Worm (Caenorhabditis elegans) whole organism, early embryonic: ENCODE results near the gene copb-1.

Experiments
- B0310.2 ChIP-seq: sonication (generic microtip); optimal IDR thresholded peaks from 2 replicates; lab custom pipeline; 2016; ENCODE audit warnings: mild to moderate bottlenecking, missing genetic modification characterization, missing compliant biosample characterization
- F13C5.2 ChIP-seq: sonication (generic microtip); optimal IDR thresholded peaks from 2 replicates; lab custom pipeline; 2017; ENCODE audit warnings: mild to moderate bottlenecking, missing genetic modification characterization, inconsistent platforms, missing compliant biosample characterization
- aly-1 ChIP-seq: sonication (generic microtip); optimal IDR thresholded peaks from 2 replicates; lab custom pipeline; 2016; ENCODE audit warnings: missing genetic modification characterization, missing compliant biosample characterization
- ama-1 ChIP-seq: fragments of 150-350 bp; optimal IDR thresholded peaks from 2 replicates; lab custom pipeline; 2014
- ceh-13 ChIP-seq: fragments of 200-800 bp; sonication (Bioruptor generic); optimal IDR thresholded peaks from 2 replicates; lab custom pipeline; 2018; ENCODE audit warnings: mild to moderate bottlenecking, missing genetic modification characterization, missing compliant biosample characterization
- ceh-36 ChIP-seq: sonication (generic microtip); optimal IDR thresholded peaks from 2 replicates; lab custom pipeline; 2016; ENCODE audit warnings: missing genetic modification characterization, inconsistent platforms, missing compliant biosample characterization
- ets-7 ChIP-seq: sonication (generic microtip); optimal IDR thresholded peaks from 2 replicates; lab custom pipeline; 2016; ENCODE audit warnings: missing genotype, missing genetic modification characterization, missing compliant biosample characterization
- flt-1 ChIP-seq: fragments of 200-800 bp; sonication (Bioruptor generic); IDR thresholded peaks from 2 replicates; pipeline ENCODE4 v1.3.6; 2022; ENCODE audit warnings: missing genetic modification characterization, missing compliant biosample characterization
- hmbx-1 ChIP-seq: sonication (generic microtip); optimal IDR thresholded peaks from 2 replicates; lab custom pipeline; 2016; ENCODE audit warnings: mild to moderate bottlenecking, missing genetic modification characterization, missing compliant biosample characterization
- hmg-4 ChIP-seq: fragments of 200-800 bp; sonication (Bioruptor generic); optimal IDR thresholded peaks from 2 replicates; lab custom pipeline; 2018; ENCODE audit warnings: mild to moderate bottlenecking, missing genetic modification characterization, missing compliant biosample characterization
- hnd-1 ChIP-seq: sonication (generic microtip); optimal IDR thresholded peaks from 2 replicates; lab custom pipeline; 2016; ENCODE audit warnings: missing genetic modification characterization, missing compliant biosample characterization
- pes-1 ChIP-seq: fragments of 200-800 bp; sonication (Bioruptor generic); IDR thresholded peaks from 2 replicates; pipeline ENCODE4 v1.3.6; 2022; ENCODE audit warnings: missing genetic modification reagents, missing genetic modification characterization, missing compliant biosample characterization
- scrt-1 ChIP-seq: fragments of 200-800 bp; sonication (Bioruptor generic); IDR thresholded peaks from 2 replicates; pipeline ENCODE4 v1.3.6; 2022; ENCODE audit warnings: missing genetic modification characterization, missing compliant biosample characterization
- sea-1 ChIP-seq: fragments of 200-800 bp; sonication (Bioruptor generic); conservative IDR thresholded peaks from 2 replicates; pipeline ENCODE4 v1.3.6; 2022; ENCODE audit warnings: missing genetic modification characterization, missing compliant biosample characterization
- tbx-11 ChIP-seq: fragments of 200-800 bp; sonication (Bioruptor generic); IDR thresholded peaks from 2 replicates; pipeline ENCODE4 v1.3.6; 2022; ENCODE audit warnings: missing genetic modification characterization, missing compliant biosample characterization
- tbx-37 ChIP-seq: fragments of 200-800 bp; sonication (Bioruptor generic); conservative IDR thresholded peaks from 2 replicates; pipeline ENCODE4 v1.3.6; 2022; ENCODE audit warnings: missing genetic modification reagents, missing genetic modification characterization, missing compliant biosample characterization
- tra-4 ChIP-seq: sonication (generic microtip); optimal IDR thresholded peaks from 2 replicates; lab custom pipeline; 2017; ENCODE audit warnings: missing genetic modification characterization, missing compliant biosample characterization

copb-1 gene

DNA sequence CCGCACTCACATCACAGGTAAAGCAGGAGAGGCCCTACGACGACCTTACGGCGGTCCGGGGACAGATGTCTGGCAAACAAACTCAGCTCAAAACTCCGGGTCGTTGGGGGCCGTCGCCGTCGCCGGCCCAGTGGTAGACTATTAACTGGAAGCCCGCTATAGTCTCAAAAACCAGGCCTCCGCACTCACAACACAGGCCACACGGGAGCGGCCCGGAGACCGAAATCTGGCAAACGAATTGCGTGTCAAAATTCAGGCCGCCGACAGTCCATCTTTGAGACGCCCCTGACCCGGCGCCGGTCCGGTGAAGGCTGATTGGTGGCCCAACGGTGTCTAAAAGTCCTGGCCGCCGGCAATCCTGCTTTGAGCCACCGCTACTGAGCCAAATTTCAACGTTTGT is 33.2 kb upstream of the copb-1 start:
- TF ChIP-seq F13C5.2 (tag; lab: Kevin White, UChicago) (no peak), ceh-36 (no peak), tbx-37 (GFP tag; lab: Robert Waterston, UW) (no peak), scrt-1 (no peak), sea-1 (GFP tag; lab: Robert Waterston, UW) (no peak), hmg-4 (GFP tag; lab: Kevin White, UChicago) (no peak), pes-1 (GFP tag; lab: Robert Waterston, UW) (no peak), ceh-13 (GFP tag; lab: Kevin White, UChicago) (no peak), flt-1 (GFP tag; lab: Robert Waterston, UW) (no peak)

DNA sequence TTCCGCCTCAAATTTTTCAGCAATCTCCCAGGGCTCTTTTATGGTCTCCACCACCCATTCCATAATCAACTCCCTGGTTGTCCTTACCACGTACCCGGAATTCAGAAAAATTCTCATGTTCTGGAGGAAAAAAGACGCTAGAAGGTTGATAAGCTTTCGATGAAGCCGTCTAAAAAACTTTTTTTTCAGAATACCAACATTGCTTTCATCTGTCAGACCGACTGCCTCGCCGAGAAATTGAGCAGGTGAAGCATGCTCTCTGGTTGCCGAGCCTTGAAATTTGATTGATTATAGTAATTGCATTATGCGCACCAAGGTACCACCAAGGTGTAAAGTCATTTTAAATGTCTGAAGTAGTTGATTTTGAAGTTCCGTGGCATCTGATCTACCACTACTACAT is 32.7 kb upstream of the copb-1 start, which contains the start of gene sri-30:
sri-30 (plus strand) TSS at position 301 of the 400 bp plus-strand sequence.
- TF ChIP-seq scrt-1 (no peak), hmg-4 (GFP tag; lab: Kevin White, UChicago) (no peak), tbx-37 (GFP tag; lab: Robert Waterston, UW) (no peak), B0310.2 (no peak), F13C5.2 (tag; lab: Kevin White, UChicago) (no peak), ets-7 (no peak)

DNA sequence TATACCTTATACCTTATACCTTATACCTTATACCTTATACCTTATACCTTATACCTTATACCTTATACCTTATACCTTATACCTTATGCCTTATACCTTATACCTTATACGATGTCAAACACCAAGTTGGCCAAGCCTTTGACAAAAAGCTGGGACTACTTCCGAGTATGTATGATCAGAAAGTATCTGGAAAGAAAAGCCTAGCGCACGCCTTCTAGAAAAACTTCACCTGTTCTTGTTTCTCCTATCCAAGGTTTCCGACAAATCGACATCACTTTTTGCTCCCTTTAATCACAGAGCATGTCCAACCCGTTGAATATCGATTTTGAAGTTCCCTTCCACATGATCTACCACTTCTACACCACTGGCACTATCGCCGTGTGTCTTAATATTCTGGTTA is 30.2 kb upstream of the copb-1 start, which contains the start of gene sri-28:
sri-28 (plus strand) TSS at position 301 of the 400 bp plus-strand sequence.
- TF ChIP-seq ceh-36: no peak
- TF ChIP-seq pes-1 (GFP tag; lab: Robert Waterston, UW): no peak
- TF ChIP-seq B0310.2: no peak
- TF ChIP-seq aly-1: no peak
- no peak for TF ChIP-seq ceh-13 (GFP tag; lab: Kevin White, UChicago)
- TF ChIP-seq hmbx-1: no peak
- TF ChIP-seq tbx-11 (GFP tag; lab: Robert Waterston, UW): no peak
- no peak for TF ChIP-seq flt-1 (GFP tag; lab: Robert Waterston, UW)
- TF ChIP-seq tra-4: no peak
- no peak for TF ChIP-seq sea-1 (GFP tag; lab: Robert Waterston, UW)
- TF ChIP-seq ets-7: no peak
- TF ChIP-seq hmg-4 (GFP tag; lab: Kevin White, UChicago): no peak
- TF ChIP-seq tbx-37 (GFP tag; lab: Robert Waterston, UW): no peak
- TF ChIP-seq hnd-1 (tag; lab: Kevin White, UChicago): no peak
- no peak for TF ChIP-seq ama-1 (lab: Kevin White, UChicago)

DNA sequence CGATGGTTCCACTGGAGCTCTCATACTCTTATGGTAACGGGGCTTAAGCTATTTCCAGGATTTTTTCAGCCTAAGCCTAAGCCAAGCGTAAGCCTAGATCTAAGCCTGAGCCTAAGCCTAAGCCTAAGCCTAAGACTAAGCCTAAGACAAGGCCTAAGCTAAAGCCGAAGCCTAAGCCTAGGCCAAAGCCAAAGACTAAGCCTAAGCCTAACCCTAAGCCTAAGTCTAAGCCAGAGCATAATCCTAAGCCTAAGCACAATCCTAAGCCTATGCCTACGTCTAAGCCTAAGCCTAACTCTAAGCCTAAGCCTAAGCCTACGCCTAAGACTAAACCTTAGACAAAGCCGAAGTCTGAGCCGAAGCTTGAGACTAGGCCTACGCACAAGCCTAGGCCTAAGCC is 29.6 kb upstream of the copb-1 start:
- TF ChIP-seq aly-1 (no peak), tbx-11 (GFP tag; lab: Robert Waterston, UW) (no peak), ceh-36 (peak; percentile 87), tbx-37 (GFP tag; lab: Robert Waterston, UW) (no peak), scrt-1 (no peak)

DNA sequence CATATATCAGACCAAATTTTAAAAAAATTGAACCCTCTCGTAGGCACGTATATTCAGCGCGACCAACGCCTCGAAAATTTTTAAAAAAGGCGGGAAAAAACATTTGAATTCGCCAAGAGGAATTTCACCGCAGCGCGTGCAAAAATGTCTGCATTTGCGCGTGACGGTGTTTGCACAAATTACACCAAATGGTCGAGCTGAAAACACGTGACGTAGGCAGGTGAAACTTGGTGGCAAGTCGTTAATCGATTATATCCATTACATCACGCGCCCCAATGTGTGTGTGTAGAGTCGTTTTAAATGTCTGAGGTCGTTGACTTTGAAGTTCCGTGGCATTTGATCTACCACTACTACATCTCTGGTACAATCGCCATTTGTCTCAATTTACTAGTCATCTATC is 27.9 kb upstream of the copb-1 start, which contains the start of gene sri-31:
sri-31 (plus strand) TSS at position 301 of the 400 bp plus-strand sequence.
- no peak for TF ChIP-seq ets-7
- TF ChIP-seq ama-1 (lab: Kevin White, UChicago): no peak
- no peak for TF ChIP-seq aly-1
- TF ChIP-seq B0310.2: no peak
- no peak for TF ChIP-seq tbx-11 (GFP tag; lab: Robert Waterston, UW)
- no peak for TF ChIP-seq tbx-37 (GFP tag; lab: Robert Waterston, UW)
- no peak for TF ChIP-seq ceh-36
- no peak for TF ChIP-seq hnd-1 (tag; lab: Kevin White, UChicago)
- TF ChIP-seq scrt-1: no peak
- no peak for TF ChIP-seq pes-1 (GFP tag; lab: Robert Waterston, UW)
- no peak for TF ChIP-seq ceh-13 (GFP tag; lab: Kevin White, UChicago)
- no peak for TF ChIP-seq sea-1 (GFP tag; lab: Robert Waterston, UW)
- no peak for TF ChIP-seq flt-1 (GFP tag; lab: Robert Waterston, UW)
- TF ChIP-seq hmbx-1: no peak
- no peak for TF ChIP-seq tra-4
- no peak for TF ChIP-seq F13C5.2 (tag; lab: Kevin White, UChicago)

DNA sequence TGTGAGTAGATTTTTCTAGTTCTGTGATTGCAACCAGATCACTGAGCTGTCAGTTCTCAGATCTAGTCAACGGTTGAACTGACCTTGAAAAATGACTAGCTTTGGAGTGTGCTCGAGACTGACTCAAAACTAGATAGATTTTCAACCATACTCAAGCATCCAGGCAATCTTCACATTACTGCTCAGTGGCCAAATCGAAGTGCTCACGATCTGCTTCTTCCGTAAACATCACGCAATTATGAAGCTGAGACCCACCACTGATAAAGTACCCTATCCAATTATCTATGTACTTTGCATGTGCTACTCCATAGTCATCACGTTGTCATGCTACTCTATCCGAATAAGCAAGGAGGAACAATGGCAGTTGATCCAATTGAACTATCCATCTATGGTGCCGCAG is 27.3 kb upstream of the copb-1 start:
- TF ChIP-seq scrt-1: no peak
- TF ChIP-seq hnd-1 (tag; lab: Kevin White, UChicago): no peak
- no peak for TF ChIP-seq ceh-36
- no peak for TF ChIP-seq aly-1
- no peak for TF ChIP-seq tra-4
- TF ChIP-seq tbx-11 (GFP tag; lab: Robert Waterston, UW): no peak
- TF ChIP-seq ets-7: no peak
- TF ChIP-seq ama-1 (lab: Kevin White, UChicago): no peak

DNA sequence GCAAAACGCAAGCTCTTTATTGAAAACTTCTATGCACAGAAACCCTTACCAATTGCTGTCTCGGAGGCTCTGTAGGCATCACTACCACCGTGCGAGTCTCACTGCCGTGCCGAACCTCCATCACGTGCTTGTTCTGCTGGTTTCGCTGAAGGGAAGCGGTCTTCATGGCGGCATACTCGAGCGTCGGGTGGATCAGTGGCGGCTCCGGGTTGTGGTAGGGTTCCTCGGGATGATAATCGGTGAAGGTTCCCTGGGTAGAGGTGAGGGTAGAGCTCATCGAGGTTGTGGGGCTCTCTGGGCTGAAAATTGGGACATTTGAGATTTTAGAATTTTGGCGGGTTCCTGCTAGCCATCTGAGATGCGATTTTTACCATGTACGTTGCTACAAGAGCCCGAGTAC is 25.8 kb upstream of the copb-1 start:
- no peak for TF ChIP-seq ets-7
- TF ChIP-seq hnd-1 (tag; lab: Kevin White, UChicago): no peak
- no peak for TF ChIP-seq hmg-4 (GFP tag; lab: Kevin White, UChicago)
- no peak for TF ChIP-seq ceh-13 (GFP tag; lab: Kevin White, UChicago)
- no peak for TF ChIP-seq scrt-1
- no peak for TF ChIP-seq hmbx-1
- TF ChIP-seq tbx-37 (GFP tag; lab: Robert Waterston, UW): no peak
- no peak for TF ChIP-seq pes-1 (GFP tag; lab: Robert Waterston, UW)
- no peak for TF ChIP-seq aly-1
- TF ChIP-seq tra-4: no peak
- TF ChIP-seq tbx-11 (GFP tag; lab: Robert Waterston, UW): no peak
- TF ChIP-seq F13C5.2 (tag; lab: Kevin White, UChicago): no peak
- TF ChIP-seq sea-1 (GFP tag; lab: Robert Waterston, UW): no peak
- no peak for TF ChIP-seq flt-1 (GFP tag; lab: Robert Waterston, UW)
- no peak for TF ChIP-seq ceh-36
- no peak for TF ChIP-seq ama-1 (lab: Kevin White, UChicago)

DNA sequence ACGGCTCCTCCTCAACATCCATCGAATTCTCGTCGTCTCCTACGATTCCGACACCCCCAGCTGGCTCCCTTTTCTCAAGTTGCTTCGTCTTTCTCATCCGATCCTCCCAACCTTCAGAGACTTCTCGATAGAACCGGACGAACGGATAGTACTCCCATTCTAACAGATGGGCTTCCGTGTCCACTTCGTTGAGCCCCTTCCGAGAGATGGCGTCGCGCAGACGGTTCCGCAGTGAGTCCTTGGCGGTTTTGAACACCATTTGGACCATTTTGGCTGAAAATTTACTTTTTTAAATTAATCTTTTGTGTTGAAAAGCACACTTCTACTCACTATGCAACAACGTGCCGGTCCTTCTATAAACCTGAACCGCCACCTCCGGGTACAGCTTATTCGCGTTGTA is 24.9 kb upstream of the copb-1 start:
- TF ChIP-seq hmbx-1 (no peak), ceh-36 (no peak), scrt-1 (no peak), ets-7 (no peak), ceh-13 (GFP tag; lab: Kevin White, UChicago) (no peak), tra-4 (no peak), pes-1 (GFP tag; lab: Robert Waterston, UW) (no peak), flt-1 (GFP tag; lab: Robert Waterston, UW) (no peak), tbx-11 (GFP tag; lab: Robert Waterston, UW) (no peak), tbx-37 (GFP tag; lab: Robert Waterston, UW) (no peak), sea-1 (GFP tag; lab: Robert Waterston, UW) (no peak)
